Fruit fly (Drosophila melanogaster) S2 (cell line): ENCODE results near the gene CG10694.

Experiments
- CG8478 ChIP-seq: fragments of >200 bp; optimal IDR thresholded peaks from 2 replicates; lab custom pipeline; 2018
- CTCF ChIP-seq, 2 experiments: fragments of >200 bp; optimal IDR thresholded peaks; 2 replicates each; lab custom pipeline; 2018

CG10694 gene

DNA sequence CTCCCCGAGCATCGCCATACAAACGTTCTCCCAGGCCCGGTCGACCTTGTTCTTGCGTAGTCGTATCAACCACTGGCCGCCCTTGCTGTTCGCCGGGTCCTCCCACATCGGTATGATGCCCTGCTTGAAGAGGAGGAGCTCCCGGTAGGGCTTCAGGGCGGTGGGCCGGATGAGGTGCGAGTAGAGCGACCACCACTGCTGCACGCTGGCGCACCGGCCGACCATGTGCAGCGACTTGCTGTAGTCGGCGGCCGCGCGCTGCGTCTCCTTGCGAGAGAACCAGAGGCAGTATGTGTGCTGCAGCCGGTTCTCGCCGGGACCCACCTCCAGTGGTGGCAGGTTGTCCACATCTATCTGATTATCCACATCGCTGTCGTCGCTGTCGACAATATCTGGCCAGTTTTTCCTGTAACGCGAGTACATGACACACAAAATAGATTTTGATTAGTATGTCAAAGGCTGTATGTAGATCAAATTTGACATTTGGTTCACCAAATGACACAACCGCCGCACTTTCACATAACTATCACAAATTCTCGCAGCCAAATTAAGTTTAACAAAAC lies at the start of gene CG10694:
Gene CG10694, plus strand, starts transcription at position 513 of the 563 bp plus-strand sequence.
- TF ChIP-seq CG8478 (lab: Kevin White, UChicago) (no peak), CTCF (optimal IDR thresholded peaks at IDR 0.05; lab: Kevin White, UChicago) (no peak)

DNA sequence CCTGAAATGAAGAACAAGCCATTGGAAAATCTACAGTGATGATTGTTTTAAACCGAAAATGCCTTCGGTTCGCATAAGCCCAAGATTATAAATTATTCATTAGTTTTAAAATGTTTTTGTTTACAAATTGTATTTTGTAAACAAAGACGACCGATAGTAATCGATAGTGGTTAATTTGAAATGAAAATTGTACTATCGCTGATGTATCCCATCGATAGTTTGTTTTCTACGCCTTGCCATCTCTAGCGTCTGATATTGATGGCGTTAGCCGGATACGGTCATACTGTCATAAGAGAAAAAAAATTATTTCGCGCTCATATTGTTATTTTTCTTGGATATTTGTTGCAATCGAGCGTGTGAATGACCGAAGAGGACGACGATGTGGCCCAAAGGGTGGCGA lies 49.1 kb upstream of the CG10694 start, which contains the start of gene SMC1:
Gene SMC1, plus strand, starts transcription at position 247 of the 400 bp plus-strand sequence.
- no peak for TF ChIP-seq CG8478 (lab: Kevin White, UChicago)
- peak in 1 of 2 experiments; percentile 20 for TF ChIP-seq CTCF (optimal IDR thresholded peaks at IDR 0.05; lab: Kevin White, UChicago)

DNA sequence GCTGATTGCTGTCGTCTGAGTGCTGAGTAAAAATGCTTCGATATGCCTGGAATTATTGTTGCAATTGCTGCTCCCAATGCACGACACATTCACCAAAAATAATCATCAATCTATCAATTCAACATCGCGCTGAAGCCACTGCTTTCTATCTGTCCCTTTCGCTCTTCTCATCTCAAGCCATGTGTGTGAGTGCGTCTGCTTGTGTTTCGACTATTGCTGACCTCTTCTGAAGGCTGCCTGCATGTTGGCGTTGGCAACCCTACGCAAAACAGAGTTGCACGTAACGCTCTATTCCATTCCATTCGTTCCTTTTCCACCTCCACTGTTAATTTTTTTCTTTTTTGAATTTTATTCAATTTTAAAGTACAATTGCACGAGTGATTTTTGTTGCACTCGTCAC lies 41.5 kb upstream of the CG10694 start:
- no peak for TF ChIP-seq CG8478 (lab: Kevin White, UChicago)
- TF ChIP-seq CTCF (optimal IDR thresholded peaks at IDR 0.05; lab: Kevin White, UChicago), result no peak

DNA sequence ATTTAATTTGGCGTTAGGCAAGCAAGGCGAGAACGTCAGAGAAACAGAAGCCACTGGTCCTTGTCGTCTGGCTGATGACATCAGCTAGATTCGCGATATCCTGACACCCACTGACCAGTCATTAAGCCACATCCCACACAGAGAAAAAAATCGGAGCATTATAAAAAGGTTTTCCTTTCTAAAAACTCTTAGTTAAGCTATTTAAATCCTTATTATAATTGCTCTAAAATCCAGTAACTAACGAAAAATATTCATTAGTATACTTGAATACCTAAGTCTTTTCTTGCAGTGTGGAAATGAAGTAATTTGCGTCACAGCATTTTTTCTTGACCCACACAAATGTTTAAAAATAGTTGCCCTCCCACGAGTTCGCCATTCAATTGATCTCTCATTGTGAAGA lies 38.4 kb upstream of the CG10694 start:
- TF ChIP-seq CTCF (optimal IDR thresholded peaks at IDR 0.05; lab: Kevin White, UChicago) (no peak), CG8478 (lab: Kevin White, UChicago) (no peak)

DNA sequence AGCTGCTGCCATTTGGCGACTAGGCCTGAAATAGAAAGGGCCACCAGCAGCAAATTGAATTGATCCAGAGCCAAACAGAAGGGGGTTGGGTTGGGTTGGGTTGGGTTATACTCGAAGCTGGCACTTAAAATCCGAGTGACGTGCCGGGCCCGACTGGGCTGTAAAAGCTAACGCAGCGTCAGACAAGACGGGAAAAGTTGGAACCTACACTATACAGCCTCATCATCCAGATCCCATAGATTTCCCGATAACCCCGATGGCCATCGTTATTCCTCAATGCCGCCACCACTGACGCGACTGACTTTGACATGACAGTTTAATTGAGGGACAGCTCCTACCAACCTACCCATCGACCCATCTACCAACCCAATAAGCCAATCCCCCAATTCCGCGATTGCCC lies 37.2 kb upstream of the CG10694 start:
- TF ChIP-seq CG8478 (lab: Kevin White, UChicago) (no peak), CTCF (optimal IDR thresholded peaks at IDR 0.05; lab: Kevin White, UChicago) (no peak)

DNA sequence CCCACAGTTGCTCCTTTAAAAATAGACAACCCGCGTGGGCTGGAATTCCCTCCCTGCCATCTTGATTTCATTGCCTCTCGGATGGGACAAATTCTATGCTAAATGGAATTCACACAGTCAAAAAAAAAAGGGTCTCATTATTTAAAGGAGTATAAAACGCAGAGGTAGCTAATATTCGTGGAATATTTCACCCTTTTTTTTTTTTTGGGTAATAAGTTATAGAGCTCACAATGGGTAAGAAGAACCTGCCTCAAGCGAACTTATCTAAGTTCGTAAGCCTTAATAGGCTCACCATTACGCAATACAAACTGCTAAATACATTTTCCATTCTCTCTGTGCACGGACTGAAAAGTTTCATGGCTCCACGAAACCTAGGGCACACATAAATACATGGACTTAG lies 33.5 kb upstream of the CG10694 start:
- TF ChIP-seq CTCF (optimal IDR thresholded peaks at IDR 0.05; lab: Kevin White, UChicago), result no peak
- TF ChIP-seq CG8478 (lab: Kevin White, UChicago), result no peak

DNA sequence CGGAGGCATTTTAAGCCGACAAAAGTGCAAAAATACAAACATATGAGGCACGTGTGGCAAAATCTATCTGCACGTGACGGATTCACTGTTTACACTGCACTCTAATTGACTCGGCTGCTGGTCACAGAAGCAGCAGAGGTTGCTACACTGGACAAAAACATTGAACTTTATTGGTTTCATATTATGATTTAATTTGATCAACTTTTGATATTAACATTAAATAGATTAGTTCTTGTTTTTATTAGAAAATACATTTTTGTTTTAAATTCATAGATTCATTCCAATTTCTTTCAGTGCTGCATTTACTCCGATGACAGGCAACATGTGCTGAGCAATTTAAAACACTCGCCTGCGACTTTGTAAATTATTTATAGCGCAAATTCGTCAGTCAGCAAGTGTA lies 28.1 kb upstream of the CG10694 start:
- TF ChIP-seq CG8478 (lab: Kevin White, UChicago), result no peak
- TF ChIP-seq CTCF (optimal IDR thresholded peaks at IDR 0.05; lab: Kevin White, UChicago), result no peak

DNA sequence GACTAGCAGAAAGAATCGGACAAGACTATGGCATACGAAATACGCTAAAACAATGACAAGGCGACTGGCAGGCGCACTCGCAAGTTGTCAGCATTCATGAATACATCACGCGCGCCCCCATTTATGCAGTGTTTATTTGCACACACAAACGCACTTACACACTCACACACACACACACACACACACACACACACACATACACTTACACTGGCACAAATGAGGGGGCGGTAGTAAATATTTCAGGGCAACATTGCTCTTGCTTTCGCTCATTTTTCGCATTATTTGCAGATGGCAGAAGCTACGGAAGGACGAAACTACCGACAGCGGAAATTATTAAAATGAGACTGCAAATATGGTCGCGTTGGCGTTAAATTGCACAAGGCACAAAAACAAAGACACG lies 27.6 kb upstream of the CG10694 start:
- no peak for TF ChIP-seq CTCF (optimal IDR thresholded peaks at IDR 0.05; lab: Kevin White, UChicago)
- no peak for TF ChIP-seq CG8478 (lab: Kevin White, UChicago)

DNA sequence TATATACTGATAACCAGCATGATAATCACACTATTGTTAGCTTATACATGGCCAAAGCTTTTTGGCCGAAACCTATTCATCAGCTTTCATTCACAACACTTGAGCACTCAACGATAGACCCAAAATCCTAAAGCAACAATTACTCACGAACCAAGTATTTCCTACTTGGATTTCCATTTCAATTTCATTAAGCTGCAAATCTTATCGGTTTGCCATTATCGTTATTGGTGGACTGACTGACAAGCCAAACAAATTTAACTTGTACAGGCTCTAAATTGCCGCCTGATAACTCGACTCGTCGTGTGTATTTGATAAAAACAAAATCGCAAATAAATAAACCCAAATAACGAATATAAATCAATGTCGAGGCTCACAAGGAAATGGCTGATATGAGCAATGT lies 22.2 kb upstream of the CG10694 start:
- TF ChIP-seq CTCF (optimal IDR thresholded peaks at IDR 0.05; lab: Kevin White, UChicago), result no peak
- no peak for TF ChIP-seq CG8478 (lab: Kevin White, UChicago)

DNA sequence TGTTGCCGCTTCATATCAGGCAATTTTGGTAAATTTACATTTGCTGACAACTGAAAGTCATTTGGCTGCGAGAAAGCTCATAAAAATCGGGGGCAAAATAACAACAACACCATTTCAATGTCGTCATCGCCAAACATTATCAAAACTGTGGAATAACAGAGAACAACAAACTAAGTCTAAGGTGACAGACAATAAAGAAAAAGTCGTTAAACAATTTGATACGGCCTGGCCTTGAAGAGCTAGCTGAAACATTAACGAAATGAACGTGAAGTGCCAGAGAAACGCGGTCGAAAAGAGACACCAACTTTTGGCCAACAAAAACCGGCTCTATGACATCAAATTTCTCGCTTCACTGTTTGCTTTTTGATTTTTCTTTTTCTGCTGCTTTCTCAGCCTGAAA lies 17.0 kb upstream of the CG10694 start:
- no peak for TF ChIP-seq CG8478 (lab: Kevin White, UChicago)
- no peak for TF ChIP-seq CTCF (optimal IDR thresholded peaks at IDR 0.05; lab: Kevin White, UChicago)

DNA sequence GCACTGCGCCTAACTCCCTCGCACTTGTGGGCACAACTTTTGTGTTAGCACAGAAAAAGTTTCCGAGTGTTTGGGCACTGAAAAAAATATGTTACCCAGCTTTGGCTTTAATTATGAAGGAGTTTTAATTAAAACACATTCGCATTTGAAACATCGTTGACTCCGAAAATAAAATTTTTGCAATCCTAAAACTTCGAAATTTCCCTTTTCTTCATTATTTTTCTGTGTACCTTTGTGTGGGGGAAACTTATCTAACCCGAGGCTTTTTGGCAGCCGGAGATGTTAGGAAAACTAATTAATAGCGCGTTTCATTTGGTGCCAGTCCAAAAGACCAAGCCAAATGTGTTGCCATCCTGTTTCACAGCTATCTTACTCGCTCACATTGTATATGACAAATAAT lies 15.5 kb upstream of the CG10694 start:
- TF ChIP-seq CG8478 (lab: Kevin White, UChicago) (no peak), CTCF (optimal IDR thresholded peaks at IDR 0.05; lab: Kevin White, UChicago) (no peak)

DNA sequence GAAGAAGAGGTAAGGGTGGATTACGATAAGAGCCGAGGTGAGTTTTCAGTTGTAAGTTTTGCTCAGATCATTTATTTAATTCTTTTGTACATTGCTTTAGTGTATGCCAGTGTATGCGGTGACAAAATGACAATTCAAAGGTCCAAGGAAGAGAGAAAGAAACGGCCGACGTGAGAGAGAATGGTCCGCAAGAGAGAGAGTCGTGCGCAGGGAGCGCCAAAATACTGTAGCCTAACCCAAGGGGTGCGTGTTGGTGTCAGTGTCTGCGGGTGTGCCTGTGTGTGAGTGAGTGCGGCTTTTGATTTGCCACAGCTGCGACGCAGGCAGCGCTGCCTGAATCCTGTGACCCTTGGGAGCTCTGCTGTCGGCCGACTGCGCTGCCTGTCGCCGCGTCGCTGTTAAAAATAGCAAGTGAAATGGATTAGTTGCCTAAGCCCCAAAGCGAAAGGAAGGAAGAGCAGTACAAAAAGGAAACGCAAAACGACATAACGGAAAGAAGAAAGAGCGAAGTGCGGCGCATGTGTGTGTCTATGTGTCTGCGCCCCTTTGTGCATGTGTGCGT lies 14.5 kb upstream of the CG10694 start:
- TF ChIP-seq CG8478 (lab: Kevin White, UChicago), result no peak

DNA sequence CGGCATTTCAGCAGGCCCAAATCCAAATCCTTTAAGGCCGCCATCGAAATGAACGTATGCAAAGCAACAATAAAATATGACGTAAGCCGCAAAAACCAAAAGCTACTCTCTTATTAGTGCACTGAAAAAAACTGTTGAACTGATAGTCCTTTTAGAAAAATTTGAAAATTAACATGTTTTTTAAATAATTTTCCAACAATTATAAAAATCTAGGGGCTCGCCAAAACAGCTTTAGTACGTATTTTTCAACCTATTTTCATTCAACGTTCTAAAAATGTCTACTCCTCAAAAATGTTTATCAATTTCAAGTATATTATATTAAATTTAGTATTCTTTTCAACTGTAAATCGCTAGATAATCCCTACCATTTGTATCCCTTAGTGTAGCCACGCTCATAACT lies 13.8 kb upstream of the CG10694 start:
- no peak for TF ChIP-seq CTCF (optimal IDR thresholded peaks at IDR 0.05; lab: Kevin White, UChicago)
- TF ChIP-seq CG8478 (lab: Kevin White, UChicago), result no peak

DNA sequence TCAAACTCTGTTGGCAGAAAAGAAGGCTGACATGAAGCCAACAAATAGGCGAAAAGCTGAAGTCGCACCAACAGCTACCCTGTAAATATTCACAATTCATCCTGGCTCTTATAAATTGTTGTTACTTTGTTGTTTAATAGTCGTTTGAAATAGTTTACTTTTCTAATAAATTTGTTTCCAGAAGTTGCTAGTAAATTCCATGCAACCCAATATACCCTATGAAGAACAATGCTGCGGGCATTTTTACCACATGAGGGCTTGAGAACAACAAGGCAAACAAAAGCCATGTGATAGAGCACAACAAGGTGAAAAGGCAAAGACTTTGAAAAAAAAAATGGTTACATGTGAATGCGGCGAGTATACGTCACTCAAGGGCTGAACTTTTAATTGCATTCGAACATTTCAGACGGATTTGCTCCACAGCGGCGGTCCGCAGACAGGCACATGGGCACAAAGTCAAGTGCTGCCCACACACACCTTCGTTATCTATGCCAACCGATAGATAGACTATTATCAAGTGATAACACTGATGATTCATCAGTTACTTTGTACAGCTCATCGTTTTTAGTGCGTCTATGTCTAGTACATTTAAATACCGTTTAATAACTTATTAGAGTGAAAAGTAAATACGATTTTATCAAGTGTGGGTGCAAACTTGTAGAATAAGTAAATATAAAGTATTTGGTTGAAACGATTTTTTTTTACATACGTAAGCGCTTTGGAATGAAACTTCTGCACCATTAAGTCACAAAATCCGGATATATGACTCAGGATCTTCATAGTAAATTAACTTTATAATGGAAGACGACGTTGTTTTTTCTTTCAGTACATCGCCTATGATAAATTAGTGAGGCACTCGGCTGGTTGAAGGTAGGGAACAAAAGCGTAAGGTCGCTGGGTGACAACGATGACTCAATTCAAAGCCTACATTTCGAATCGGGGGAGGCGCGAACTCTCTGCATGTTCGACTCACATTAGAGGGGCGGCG lies 7.9 kb upstream of the CG10694 start:
- TF ChIP-seq CG8478 (lab: Kevin White, UChicago), result no peak
- TF ChIP-seq CTCF (optimal IDR thresholded peaks at IDR 0.05; lab: Kevin White, UChicago), result no peak

DNA sequence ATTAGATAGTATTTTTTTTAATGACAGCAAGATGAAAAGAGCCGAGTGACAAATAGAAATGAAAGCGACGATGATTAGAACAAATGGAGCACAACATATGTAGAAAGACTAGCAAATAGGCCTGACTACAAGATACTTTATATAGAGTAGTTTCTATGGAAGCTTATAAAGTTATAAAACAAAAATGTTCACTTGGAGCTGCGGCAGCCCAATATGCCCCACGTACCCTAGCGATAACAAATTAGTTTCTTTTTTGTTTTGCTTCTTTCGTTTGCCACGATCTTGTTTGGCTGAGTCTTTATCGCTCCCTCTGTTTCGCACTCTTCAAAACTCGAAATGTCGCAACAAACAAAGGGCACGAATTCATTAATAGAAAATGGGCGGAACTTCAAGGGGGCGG lies 6.5 kb upstream of the CG10694 start:
- no peak for TF ChIP-seq CTCF (optimal IDR thresholded peaks at IDR 0.05; lab: Kevin White, UChicago)
- no peak for TF ChIP-seq CG8478 (lab: Kevin White, UChicago)
